Worm (Caenorhabditis elegans) whole organism, L1 larva: ENCODE results near the gene srh-244.

Experiments
- alr-1 ChIP-seq: fragments of 200-800 bp; sonication (Bioruptor generic); optimal IDR thresholded peaks from 2 replicates; lab custom pipeline; 2018; ENCODE audit warnings: borderline replicate concordance, mild to moderate bottlenecking, missing genetic modification characterization, missing compliant biosample characterization
- egl-27 ChIP-seq, 2 experiments: fragments of 150-350 bp in 1 of 2; sonication (generic microtip); optimal IDR thresholded peaks; 3 replicates each; lab custom pipeline; 2017 to 2018; ENCODE audit warnings: missing biosample characterization in 2 of 2, missing genetic modification characterization in 2 of 2, missing genetic modification reagents in 2 of 2
- fkh-10 ChIP-seq: sonication (generic microtip); optimal IDR thresholded peaks from 2 replicates; lab custom pipeline; 2017; ENCODE audit warnings: missing biosample characterization, missing genetic modification reagents, missing genetic modification characterization
- fkh-4 ChIP-seq: sonication (generic microtip); optimal IDR thresholded peaks from 2 replicates; lab custom pipeline; 2016; ENCODE audit warnings: missing compliant biosample characterization, missing genetic modification characterization, borderline replicate concordance
- jun-1 ChIP-seq: fragments of 150-350 bp; optimal IDR thresholded peaks from 2 replicates; lab custom pipeline; 2014; ENCODE audit warnings: missing biosample characterization, missing genetic modification reagents, missing genetic modification characterization
- lsy-2 ChIP-seq, 2 experiments: fragments of 150-350 bp; optimal IDR thresholded peaks; 2 replicates each; lab custom pipeline; 2014; ENCODE audit warnings: missing biosample characterization in 2 of 2, missing genetic modification characterization in 2 of 2
- nhr-11 ChIP-seq: fragments of 150-350 bp; optimal IDR thresholded peaks from 2 replicates; lab custom pipeline; 2014; ENCODE audit warnings: missing biosample characterization, missing genetic modification characterization
- nhr-237 ChIP-seq: fragments of 150-350 bp; optimal IDR thresholded peaks from 2 replicates; lab custom pipeline; 2014; ENCODE audit warnings: missing biosample characterization, missing genetic modification characterization
- nhr-77 ChIP-seq: fragments of 150-350 bp; optimal IDR thresholded peaks from 2 replicates; lab custom pipeline; 2014; ENCODE audit warnings: missing biosample characterization, missing genetic modification characterization
- unc-62 ChIP-seq: fragments of 150-350 bp; optimal IDR thresholded peaks from 2 replicates; lab custom pipeline; 2014; ENCODE audit warnings: missing biosample characterization, missing genetic modification reagents, missing genetic modification characterization
- ztf-4 ChIP-seq: fragments of 150-350 bp; optimal IDR thresholded peaks from 2 replicates; lab custom pipeline; 2014; ENCODE audit warnings: missing biosample characterization, missing genetic modification characterization

ce11 chrV:7364059-7364458 is 20.4 kb downstream of the srh-244 start, which contains the start of gene cyp-35A2:
- TF ChIP-seq fkh-4 (tag; lab: Kevin White, UChicago) (no peak), unc-62 (no peak), nhr-11 (no peak), jun-1 (no peak), nhr-77 (tag; lab: Kevin White, UChicago) (no peak), alr-1 (no peak), egl-27 (tag; optimal IDR thresholded peaks at IDR 0.05; lab: Kevin White, UChicago) (no peak), ztf-4 (no peak), fkh-10 (no peak), lsy-2 (tag; optimal IDR thresholded peaks at IDR 0.05; lab: Kevin White, UChicago) (no peak), nhr-237 (tag; lab: Kevin White, UChicago) (no peak)
